Worm (Caenorhabditis elegans) whole organism, L2 larva: ENCODE results near the gene dhs-18.

Source experiments
- ama-1 ChIP-seq: fragments of 150-350 bp; optimal IDR thresholded peaks from 2 replicates; lab custom pipeline; 2018; ENCODE audit warnings: inconsistent platforms
- nhr-12 ChIP-seq: fragments of 150-350 bp; optimal IDR thresholded peaks from 2 replicates; lab custom pipeline; 2014; ENCODE audit warnings: missing biosample characterization, missing genetic modification characterization
- zag-1 ChIP-seq: fragments of 150-350 bp; optimal IDR thresholded peaks from 2 replicates; lab custom pipeline; 2014; ENCODE audit warnings: missing biosample characterization, missing genetic modification characterization

DNA sequence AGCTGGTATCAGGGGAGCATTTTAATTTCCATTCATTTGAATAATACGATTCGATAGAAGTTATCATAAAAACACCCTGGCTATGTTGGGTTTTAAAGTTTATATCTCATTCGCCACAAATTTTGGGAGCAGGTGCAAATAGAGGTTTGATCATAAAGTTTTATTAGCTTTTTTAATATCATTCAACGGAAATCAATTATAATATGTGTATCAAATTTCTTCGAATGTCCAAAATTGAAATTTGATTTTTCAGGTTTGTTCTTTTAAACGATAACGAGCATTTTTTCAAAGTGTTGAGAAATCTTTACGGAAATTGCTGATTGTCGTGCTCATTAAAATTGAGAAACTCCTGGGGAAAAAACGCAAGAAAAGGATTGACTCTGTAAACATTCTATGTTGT, 2.0 kb upstream of the dhs-18 start, which contains the start of gene srh-74:
- TF ChIP-seq nhr-12: no peak
- TF ChIP-seq zag-1 (tag; lab: Kevin White, UChicago): no peak
- no peak for TF ChIP-seq ama-1 (lab: Kevin White, UChicago)
